Fruit fly (Drosophila melanogaster): ENCODE results near the gene mtgo.

mtgo gene

dm6 chr2L:16541318-16541717, 3.5 kb upstream of the mtgo start:
- no peak for TF ChIP-seq CG12299 (tag; optimal IDR thresholded peaks at IDR 0.05)
- TF ChIP-seq CG17385 (GFP tag; optimal IDR thresholded peaks at IDR 0.05) = no peak
- no peak for TF ChIP-seq D (optimal IDR thresholded peaks at IDR 0.05)
- no peak for TF ChIP-seq D (GFP tag; optimal IDR thresholded peaks at IDR 0.05)
- TF ChIP-seq CG18262 (tag; optimal IDR thresholded peaks at IDR 0.05) = peak; percentile 50
- no peak for TF ChIP-seq odd (GFP tag; optimal IDR thresholded peaks at IDR 0.05)
- no peak for TF ChIP-seq CG2199 (GFP tag; IDR thresholded peaks at IDR 0.05)
- no peak for TF ChIP-seq Lim3 (GFP tag; IDR thresholded peaks at IDR 0.05)
- TF ChIP-seq kah (GFP tag; optimal IDR thresholded peaks at IDR 0.05) = no peak
- no peak for TF ChIP-seq CG8359 (GFP tag; optimal IDR thresholded peaks at IDR 0.05; ENCODE audit: borderline replicate concordance)
- no peak for TF ChIP-seq pum (GFP tag; optimal IDR thresholded peaks at IDR 0.05)
- TF ChIP-seq Sox102F (GFP tag; optimal IDR thresholded peaks at IDR 0.05) = peak; percentile 50
- TF ChIP-seq eyg (GFP tag; optimal IDR thresholded peaks at IDR 0.05) = no peak
- TF ChIP-seq CG7556 (GFP tag; optimal IDR thresholded peaks at IDR 0.05) = peak; percentile 54
- TF ChIP-seq p53 (GFP tag; optimal IDR thresholded peaks at IDR 0.05) = no peak
- no peak for TF ChIP-seq Fer3 (tag; optimal IDR thresholded peaks at IDR 0.05)
- no peak for TF ChIP-seq Usf (GFP tag; optimal IDR thresholded peaks at IDR 0.05)
- no peak for TF ChIP-seq Dip3 (GFP tag; optimal IDR thresholded peaks at IDR 0.05)
- no peak for TF ChIP-seq Sox100B (GFP tag; optimal IDR thresholded peaks at IDR 0.05)
- peak; percentile 64; the same call in 2 of the 3 replicates for TF ChIP-seq CG17361 (GFP tag; IDR thresholded peaks at IDR 0.05)
- no peak for TF ChIP-seq NC2α (GFP tag; optimal IDR thresholded peaks at IDR 0.05)
- no peak for TF ChIP-seq tup (GFP tag; optimal IDR thresholded peaks at IDR 0.05)
- TF ChIP-seq CG13894 (tag; optimal IDR thresholded peaks at IDR 0.05) = no peak
- no peak for TF ChIP-seq jing (GFP tag; optimal IDR thresholded peaks at IDR 0.05)
- no peak for TF ChIP-seq bcd (GFP tag; optimal IDR thresholded peaks at IDR 0.05)
- no peak for TF ChIP-seq CG1832 (GFP tag; optimal IDR thresholded peaks at IDR 0.05)
- no peak for TF ChIP-seq CG17359 (tag; optimal IDR thresholded peaks at IDR 0.05)
- no peak for TF ChIP-seq Spps (tag; optimal IDR thresholded peaks at IDR 0.05)
- TF ChIP-seq mam (GFP tag; optimal IDR thresholded peaks at IDR 0.05) = no peak
- no peak for TF ChIP-seq pzg (GFP tag; optimal IDR thresholded peaks at IDR 0.05)
- peak; percentile 46 for TF ChIP-seq grau (tag; optimal IDR thresholded peaks at IDR 0.05)
- TF ChIP-seq CG2202 (tag; optimal IDR thresholded peaks at IDR 0.05) = no peak
- no peak for TF ChIP-seq otp (GFP tag; IDR thresholded peaks at IDR 0.05)
- TF ChIP-seq CG30020 (tag; optimal IDR thresholded peaks at IDR 0.05) = no peak
- no peak for TF ChIP-seq mirr (GFP tag; optimal IDR thresholded peaks at IDR 0.05)
- no peak for TF ChIP-seq fd3F (GFP tag; optimal IDR thresholded peaks at IDR 0.05)
- no peak for TF ChIP-seq stwl (tag; optimal IDR thresholded peaks at IDR 0.05)
- no peak for TF ChIP-seq CG2875 (GFP tag; optimal IDR thresholded peaks at IDR 0.05)
- TF ChIP-seq wor (GFP tag; IDR thresholded peaks at IDR 0.05) = no peak
- TF ChIP-seq sima (GFP tag; optimal IDR thresholded peaks at IDR 0.05) = no peak
- peak in 1 of 2 experiments; percentile 35 for TF ChIP-seq Hr51 (GFP tag; optimal IDR thresholded peaks at IDR 0.05)
- no peak for TF ChIP-seq NC2β (GFP tag; optimal IDR thresholded peaks at IDR 0.05)
- no peak for TF ChIP-seq CG15269 (tag; optimal IDR thresholded peaks at IDR 0.05)
- TF ChIP-seq CG17186 (GFP tag; optimal IDR thresholded peaks at IDR 0.05) = no peak
- no peak for TF ChIP-seq CHES-1-like (GFP tag; optimal IDR thresholded peaks at IDR 0.05)
- TF ChIP-seq ems (GFP tag; optimal IDR thresholded peaks at IDR 0.05) = no peak
- no peak for TF ChIP-seq CG17568 (GFP tag; optimal IDR thresholded peaks at IDR 0.05)
- no peak for TF ChIP-seq CG4404 (GFP tag; IDR thresholded peaks at IDR 0.05)
- no peak for TF ChIP-seq CG1233 (GFP tag; optimal IDR thresholded peaks at IDR 0.05)
- TF ChIP-seq CG2678 (tag; optimal IDR thresholded peaks at IDR 0.05) = peak; percentile 57
- no peak for TF ChIP-seq ac (GFP tag; optimal IDR thresholded peaks at IDR 0.05)
- TF ChIP-seq CG10462 (GFP tag; optimal IDR thresholded peaks at IDR 0.05) = no peak

Measured in whole organism, embryonic.